Worm (Caenorhabditis elegans): ENCODE measurements around the gene hid-1.

The hid-1 gene

ce11 chrX:2493586-2494175 lies 4.8 kb downstream of the hid-1 start:
- peak; percentile 36; the same call in 1 of the 2 replicates for TF ChIP-seq set-16 (GFP tag; IDR thresholded peaks at IDR 0.05)
- no peak for TF ChIP-seq nhr-11 (tag; optimal IDR thresholded peaks at IDR 0.05)

DNA sequence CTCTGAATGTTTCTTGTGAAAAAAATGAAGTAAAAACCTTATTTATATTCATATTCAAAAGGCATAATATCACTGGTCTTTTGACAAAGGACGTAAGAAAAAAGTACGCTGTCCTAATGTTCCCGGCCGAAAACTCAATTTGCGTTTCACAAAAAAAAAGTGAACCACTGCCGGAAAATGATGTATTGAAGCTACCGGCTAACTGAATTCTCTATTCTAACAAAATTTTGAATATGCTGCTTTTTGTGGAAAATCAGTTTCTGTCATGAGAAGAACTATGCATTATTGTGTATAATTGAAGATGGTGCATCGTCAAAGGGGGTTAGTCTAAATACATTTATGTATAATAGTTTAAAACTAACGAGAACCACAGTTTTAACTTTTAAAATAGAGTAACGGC lies 5.4 kb downstream of the hid-1 start:
- TF ChIP-seq fkh-10 (GFP tag; optimal IDR thresholded peaks at IDR 0.05) (peak; percentile 81), spr-1 (tag; optimal IDR thresholded peaks at IDR 0.05) (no peak), ctbp-1 (GFP tag; IDR thresholded peaks at IDR 0.05) (peak; percentile 46; the same call in 1 of the 2 replicates), ces-1 (GFP tag; optimal IDR thresholded peaks at IDR 0.05) (peak; percentile 62)

ce11 chrX:2495865-2496314 lies 7.0 kb downstream of the hid-1 start, which contains the start of gene rabr-1:
TSS of gene rabr-1 (plus strand) at chrX:2496180.
- peak; percentile 64; the same call in 1 of the 2 replicates for TF ChIP-seq ctbp-1 (GFP tag; IDR thresholded peaks at IDR 0.05)
- TF ChIP-seq unc-62 (GFP tag; optimal IDR thresholded peaks at IDR 0.05 in 1 of 2), result peak in 1 of 2 experiments; percentile 98
- TF ChIP-seq unc-62 (tag; optimal IDR thresholded peaks at IDR 0.05), result no peak
- peak; percentile 59 for TF ChIP-seq mxl-3 (GFP tag; optimal IDR thresholded peaks at IDR 0.05)
- no peak for TF ChIP-seq php-3 (GFP tag; IDR thresholded peaks at IDR 0.05)
- TF ChIP-seq hlh-30 (tag; optimal IDR thresholded peaks at IDR 0.05; ENCODE audit: insufficient read depth), result peak; percentile 41
- no peak for TF ChIP-seq cey-2 (tag; optimal IDR thresholded peaks at IDR 0.05; ENCODE audit: borderline replicate concordance, insufficient read depth)
- TF ChIP-seq mep-1 (tag; optimal IDR thresholded peaks at IDR 0.05), result peak; percentile 66
- no peak for TF ChIP-seq F49E8.2 (tag; optimal IDR thresholded peaks at IDR 0.05; ENCODE audit: borderline replicate concordance)
- TF ChIP-seq egl-43 (GFP tag; IDR thresholded peaks at IDR 0.05), result 0 out of 2 replicates have a peak, but pooled peaks have one; percentile 49
- no peak for TF ChIP-seq jun-1 (tag; optimal IDR thresholded peaks at IDR 0.05)
- no peak for TF ChIP-seq daf-16 (GFP tag; optimal IDR thresholded peaks at IDR 0.05)
- peak; percentile 8 for TF ChIP-seq daf-16 (tag; optimal IDR thresholded peaks at IDR 0.05)
- peak; percentile 38; the same call in 1 of the 2 replicates for TF ChIP-seq dmd-6 (GFP tag; IDR thresholded peaks at IDR 0.05)
- TF ChIP-seq pha-4 (GFP tag; IDR thresholded peaks at IDR 0.05), result peak; percentile 33; the same call in 1 of the 2 replicates
- no peak for TF ChIP-seq pha-4 (tag; optimal IDR thresholded peaks at IDR 0.05)
- no peak for TF ChIP-seq ces-1 (GFP tag; optimal IDR thresholded peaks at IDR 0.05)
- peak; percentile 38 for TF ChIP-seq nhr-10 (tag; optimal IDR thresholded peaks at IDR 0.05)
- TF ChIP-seq F10B5.3 (tag; optimal IDR thresholded peaks at IDR 0.05), result no peak
- TF ChIP-seq madf-5 (GFP tag; IDR thresholded peaks at IDR 0.05), result no peak
- TF ChIP-seq aha-1 (tag), result peak; percentile 96
- no peak for TF ChIP-seq ZK546.5 (tag; optimal IDR thresholded peaks at IDR 0.05)
- no peak for TF ChIP-seq lin-15B (tag; optimal IDR thresholded peaks at IDR 0.05)
- TF ChIP-seq nhr-41 (GFP tag; IDR thresholded peaks at IDR 0.05), result 0 out of 2 replicates have a peak, but pooled peaks have one; percentile 48
- TF ChIP-seq aly-2 (tag; optimal IDR thresholded peaks at IDR 0.05), result no peak
- peak; percentile 54; the same call in 1 of the 2 replicates for TF ChIP-seq hmg-1.1 (GFP tag; IDR thresholded peaks at IDR 0.05)
- TF ChIP-seq rbr-2 (tag; optimal IDR thresholded peaks at IDR 0.05), result peak; percentile 8
- no peak for TF ChIP-seq ama-1 (optimal IDR thresholded peaks at IDR 0.05)
- TF ChIP-seq nhr-28 (tag; optimal IDR thresholded peaks at IDR 0.05), result peak; percentile 82
- no peak for TF ChIP-seq lin-1 (GFP tag; IDR thresholded peaks at IDR 0.05)
- no peak for TF ChIP-seq arid-1 (GFP tag; conservative IDR thresholded peaks at IDR 0.05)
- TF ChIP-seq dve-1 (tag; optimal IDR thresholded peaks at IDR 0.05; ENCODE audit: insufficient read depth), result peak; percentile 42
- peak; percentile 64 for TF ChIP-seq hlh-11 (tag; optimal IDR thresholded peaks at IDR 0.05)
- TF ChIP-seq daf-12 (tag; optimal IDR thresholded peaks at IDR 0.05), result no peak
- TF ChIP-seq mdl-1 (tag; optimal IDR thresholded peaks at IDR 0.05), result peak in 1 of 2 experiments; percentile 31
- TF ChIP-seq nhr-25 (tag; optimal IDR thresholded peaks at IDR 0.05; ENCODE audit: borderline replicate concordance, insufficient read depth), result peak; percentile 36
- TF ChIP-seq duxl-1 (tag; optimal IDR thresholded peaks at IDR 0.05; ENCODE audit: poor library complexity), result peak; percentile 13
- TF ChIP-seq nhr-11 (tag; optimal IDR thresholded peaks at IDR 0.05), result peak; percentile 30
